Worm (Caenorhabditis elegans) whole organism, L2 larva: Measurements from ENCODE around the gene C25H3.10.

Source experiments
- ceh-82 ChIP-seq: fragments of 150-350 bp; optimal IDR thresholded peaks from 2 replicates; lab custom pipeline; 2014; ENCODE audit warnings: missing biosample characterization, missing genetic modification characterization
- nhr-237 ChIP-seq: fragments of 150-350 bp; optimal IDR thresholded peaks from 2 replicates; lab custom pipeline; 2014; ENCODE audit warnings: missing biosample characterization, missing genetic modification characterization
- nhr-77 ChIP-seq: fragments of 150-350 bp; optimal IDR thresholded peaks from 2 replicates; lab custom pipeline; 2014; ENCODE audit warnings: missing biosample characterization, missing genetic modification characterization

DNA sequence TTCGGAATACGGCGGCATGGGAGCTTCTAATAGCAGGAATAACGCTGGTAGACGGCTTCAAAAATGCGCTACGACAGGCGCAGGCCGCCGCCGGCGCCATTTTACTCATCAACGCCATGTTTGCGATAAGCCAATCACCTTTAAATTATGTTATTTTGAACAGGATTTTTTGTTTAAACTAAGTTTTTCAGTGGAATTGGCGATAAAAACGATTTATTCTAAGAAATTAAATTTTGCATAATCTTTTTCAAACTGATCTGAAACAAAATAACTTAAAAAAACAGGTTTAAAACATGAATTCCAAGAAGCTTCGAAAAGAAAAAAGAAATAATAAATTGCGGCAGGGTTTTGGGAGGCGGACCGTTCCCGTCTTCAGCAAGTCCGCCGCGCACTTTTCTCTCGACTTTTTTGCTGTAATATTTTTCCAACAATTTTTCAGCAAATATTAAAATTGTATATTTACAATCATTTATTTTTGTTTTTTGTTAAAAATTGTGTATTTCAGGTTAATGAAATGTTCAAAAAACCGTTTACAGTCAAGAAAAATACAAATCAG lies 7.5 kb downstream of the C25H3.10 start, which contains the start of the genes ndub-5 and eif-2D:
- no peak for TF ChIP-seq ceh-82 (tag; lab: Kevin White, UChicago)
- TF ChIP-seq nhr-237 (tag; lab: Kevin White, UChicago), result no peak
- no peak for TF ChIP-seq nhr-77
